Fruit fly (Drosophila melanogaster): ENCODE results near the gene CG45071.

Gene CG45071

dm6 chr3L:15108948-15109347 lies 3.3 kb downstream of the CG45071 start (continued):
- peak; percentile 12 for TF ChIP-seq Lpt (GFP tag; optimal IDR thresholded peaks at IDR 0.05)
- peak; percentile 53 for TF ChIP-seq CG3032 (tag; optimal IDR thresholded peaks at IDR 0.05)
- no peak for TF ChIP-seq CG11294 (GFP tag; IDR thresholded peaks at IDR 0.05)
- no peak for TF ChIP-seq pdm3 (GFP tag; optimal IDR thresholded peaks at IDR 0.05)
- TF ChIP-seq CG32006 (GFP tag; optimal IDR thresholded peaks at IDR 0.05): no peak
- peak; percentile 21 for TF ChIP-seq CG6792 (GFP tag; optimal IDR thresholded peaks at IDR 0.05)
- no peak for TF ChIP-seq Smox (GFP tag; optimal IDR thresholded peaks at IDR 0.05)
- TF ChIP-seq CG6163 (GFP tag; IDR thresholded peaks at IDR 0.05): peak; percentile 17; the same call in 2 of the 3 replicates
- TF ChIP-seq CG10631 (GFP tag; optimal IDR thresholded peaks at IDR 0.05): no peak
- TF ChIP-seq ss (GFP tag; optimal IDR thresholded peaks at IDR 0.05): no peak
- no peak for TF ChIP-seq vri (GFP tag; optimal IDR thresholded peaks at IDR 0.05)
- no peak for TF ChIP-seq Hr39 (GFP tag; optimal IDR thresholded peaks at IDR 0.05)
- TF ChIP-seq CG15336 (GFP tag; IDR thresholded peaks at IDR 0.05): peak; percentile 17; the same call in 1 of the 2 replicates
- no peak for TF ChIP-seq CG31627 (GFP tag; optimal IDR thresholded peaks at IDR 0.05)
- TF ChIP-seq CG11902 (GFP tag; optimal IDR thresholded peaks at IDR 0.05): no peak
- no peak for TF ChIP-seq fkh (GFP tag; optimal IDR thresholded peaks at IDR 0.05)
- TF ChIP-seq esn (GFP tag; optimal IDR thresholded peaks at IDR 0.05): peak; percentile 39
- TF ChIP-seq Sox15 (GFP tag; optimal IDR thresholded peaks at IDR 0.05): no peak
- no peak for TF ChIP-seq Hr38 (GFP tag; optimal IDR thresholded peaks at IDR 0.05)
- TF ChIP-seq CG11762 (GFP tag; optimal IDR thresholded peaks at IDR 0.05; ENCODE audit: insufficient read depth): no peak
- TF ChIP-seq CG4318 (GFP tag; optimal IDR thresholded peaks at IDR 0.05): peak; percentile 39
- peak; percentile 66; the same call in 2 of the 3 replicates for TF ChIP-seq CG8119 (GFP tag; IDR thresholded peaks at IDR 0.05)
- TF ChIP-seq Eip93F (GFP tag; optimal IDR thresholded peaks at IDR 0.05): no peak
- no peak for TF ChIP-seq cyc (GFP tag; optimal IDR thresholded peaks at IDR 0.05)
- TF ChIP-seq CG7368 (GFP tag; optimal IDR thresholded peaks at IDR 0.05): no peak
- TF ChIP-seq Eip75B (GFP tag; optimal IDR thresholded peaks at IDR 0.05): no peak
- TF ChIP-seq achi (GFP tag; optimal IDR thresholded peaks at IDR 0.05): peak; percentile 60
- no peak for TF ChIP-seq CG34406 (GFP tag; optimal IDR thresholded peaks at IDR 0.05)
- TF ChIP-seq Gug (GFP tag; IDR thresholded peaks at IDR 0.05): peak; percentile 21; the same call in 1 of the 2 replicates
- TF ChIP-seq CG8632 (GFP tag; optimal IDR thresholded peaks at IDR 0.05): peak; percentile 22
- no peak for TF ChIP-seq OdsH (GFP tag; optimal IDR thresholded peaks at IDR 0.05)
- TF ChIP-seq CG1621 (tag; optimal IDR thresholded peaks at IDR 0.05): no peak
- no peak for TF ChIP-seq net (GFP tag; optimal IDR thresholded peaks at IDR 0.05)

DNA sequence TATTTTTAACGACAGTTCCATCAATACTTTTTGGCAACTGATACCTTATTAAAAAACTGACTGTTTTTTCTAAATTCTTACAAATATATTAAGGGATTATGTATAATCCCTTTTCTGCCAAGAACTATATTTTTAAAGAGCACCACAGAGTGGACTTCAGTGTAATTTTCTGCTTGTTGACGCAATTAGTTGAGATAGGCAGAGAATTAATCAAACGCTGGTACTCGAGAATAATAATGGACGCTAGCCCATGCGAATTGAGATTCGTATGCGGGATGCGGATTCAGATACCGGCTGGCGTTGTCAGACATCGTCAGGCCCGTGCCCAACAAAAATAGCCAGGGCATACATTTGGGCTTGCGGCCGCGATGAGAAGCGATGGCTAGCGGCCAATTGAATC lies 7.6 kb downstream of the CG45071 start, which contains the start of gene CG13458:
TSS of gene CG13458 (plus strand) at position 301 of the 400 bp plus-strand sequence.
- TF ChIP-seq Eip78C (GFP tag) (peak; percentile 68), CG15336 (GFP tag; IDR thresholded peaks at IDR 0.05) (0 out of 2 replicates have a peak, but pooled peaks have one; percentile 7), cyc (GFP tag; optimal IDR thresholded peaks at IDR 0.05) (no peak)

DNA sequence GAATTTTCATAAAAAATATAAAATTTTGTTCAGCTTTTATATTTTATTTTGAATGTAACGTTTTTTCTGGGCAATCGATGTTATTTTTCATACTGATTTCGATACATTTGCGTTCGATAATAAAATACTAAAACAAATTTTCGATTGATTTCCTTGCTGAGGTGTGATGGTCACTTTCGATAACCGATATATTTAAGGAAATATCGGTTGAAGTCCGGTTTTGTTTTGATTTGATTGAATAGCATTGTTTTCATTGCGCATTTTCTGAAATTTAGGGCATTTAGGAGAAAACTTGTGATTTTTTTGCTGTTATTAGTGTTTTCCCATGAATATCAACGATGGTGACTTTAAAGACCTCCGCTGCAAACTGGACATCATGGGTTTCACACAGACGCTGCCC lies 10.9 kb downstream of the CG45071 start, which contains the start of gene Cep135:
TSS of gene Cep135 (plus strand) at position 202 of the 400 bp plus-strand sequence.
- TF ChIP-seq esn (GFP tag; optimal IDR thresholded peaks at IDR 0.05) (peak; percentile 10), achi (GFP tag; optimal IDR thresholded peaks at IDR 0.05) (no peak), Eip78C (GFP tag) (peak; percentile 30)

DNA sequence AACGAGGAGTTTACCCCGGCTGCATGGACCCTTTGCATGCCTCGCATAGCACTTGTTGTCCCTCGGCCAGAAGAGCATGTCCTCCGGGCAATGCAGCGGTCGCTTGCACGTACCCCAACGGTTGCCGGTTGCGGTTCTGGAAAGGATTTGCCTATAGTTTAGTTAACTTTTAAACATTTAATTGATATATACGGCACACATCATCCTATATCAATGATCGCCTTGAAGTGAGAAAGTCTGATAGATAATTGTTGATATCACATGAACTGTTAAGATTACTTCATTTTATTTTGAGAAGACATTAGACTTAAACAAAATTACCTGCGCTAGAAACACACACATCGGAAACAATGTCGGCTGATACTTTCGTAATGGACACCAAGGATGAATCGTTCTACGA lies 15.6 kb downstream of the CG45071 start, which contains the start of gene CG32847:
TSS of gene CG32847 (plus strand) at position 301 of the 400 bp plus-strand sequence.
- TF ChIP-seq Sox102F (GFP tag; optimal IDR thresholded peaks at IDR 0.05): no peak
- TF ChIP-seq pdm3 (GFP tag; optimal IDR thresholded peaks at IDR 0.05): no peak
- no peak for TF ChIP-seq CG6854 (GFP tag; optimal IDR thresholded peaks at IDR 0.05)
- no peak for TF ChIP-seq lz (GFP tag; optimal IDR thresholded peaks at IDR 0.05)

All from whole organism, prepupa.